Fruit fly (Drosophila melanogaster): ENCODE measurements around the gene f-cup.

The f-cup gene

dm6 chr3R:13676137-13677086, 24.2 kb downstream of the f-cup start, which contains the start of the genes Lkb1 and CG9588 (continued):
- TF ChIP-seq jim (GFP tag; optimal IDR thresholded peaks at IDR 0.05) (peak; percentile 51), Hr78 (GFP tag; optimal IDR thresholded peaks at IDR 0.05) (no peak), ey (GFP tag; optimal IDR thresholded peaks at IDR 0.05) (peak; percentile 77)

dm6 chr3R:13674492-13675033, 26.1 kb downstream of the f-cup start, which contains the start of gene Task6:
TSS of gene Task6 (minus strand) at chr3R:13674542.
- TF ChIP-seq Hr78 (GFP tag; optimal IDR thresholded peaks at IDR 0.05) (no peak), Myc (optimal IDR thresholded peaks at IDR 0.05) (peak; percentile 73), Mio (GFP tag; optimal IDR thresholded peaks at IDR 0.05) (no peak)

dm6 chr3R:13672898-13673297, 27.7 kb downstream of the f-cup start:
- TF ChIP-seq CG32264 (GFP tag; optimal IDR thresholded peaks at IDR 0.05) (no peak), N (GFP tag; optimal IDR thresholded peaks at IDR 0.05) (no peak), Hnf4 (GFP tag; optimal IDR thresholded peaks at IDR 0.05) (no peak), Abd-B (GFP tag; optimal IDR thresholded peaks at IDR 0.05) (no peak), dsf (GFP tag; optimal IDR thresholded peaks at IDR 0.05; ENCODE audit: borderline replicate concordance) (no peak), ey (GFP tag; optimal IDR thresholded peaks at IDR 0.05) (no peak), pan (optimal IDR thresholded peaks at IDR 0.05) (no peak), GATAd (GFP tag; optimal IDR thresholded peaks at IDR 0.05) (no peak), br (GFP tag; optimal IDR thresholded peaks at IDR 0.05) (no peak), lola (GFP tag; optimal IDR thresholded peaks at IDR 0.05) (no peak), Rel (GFP tag; optimal IDR thresholded peaks at IDR 0.05) (no peak), Rel (tag; optimal IDR thresholded peaks at IDR 0.05) (no peak), Hr83 (GFP tag; optimal IDR thresholded peaks at IDR 0.05; ENCODE audit: poor library complexity, severe bottlenecking) (no peak), tai (GFP tag; optimal IDR thresholded peaks at IDR 0.05) (no peak), rgr (GFP tag; optimal IDR thresholded peaks at IDR 0.05) (no peak), sage (GFP tag; optimal IDR thresholded peaks at IDR 0.05) (no peak), Dfd (GFP tag; optimal IDR thresholded peaks at IDR 0.05) (no peak)

dm6 chr3R:13665992-13666391, 34.6 kb downstream of the f-cup start:
- TF ChIP-seq Jra (GFP tag; optimal IDR thresholded peaks at IDR 0.05) (no peak), HLH106 (tag; optimal IDR thresholded peaks at IDR 0.05) (no peak), woc (GFP tag; optimal IDR thresholded peaks at IDR 0.05) (no peak), Vsx2 (GFP tag; optimal IDR thresholded peaks at IDR 0.05; ENCODE audit: partially characterized antibody) (no peak), sage (GFP tag; optimal IDR thresholded peaks at IDR 0.05) (no peak), ey (GFP tag; optimal IDR thresholded peaks at IDR 0.05) (no peak), psq (GFP tag; optimal IDR thresholded peaks at IDR 0.05) (no peak), Myc (optimal IDR thresholded peaks at IDR 0.05) (no peak), Sp1 (GFP tag; optimal IDR thresholded peaks at IDR 0.05) (no peak), lola (GFP tag; optimal IDR thresholded peaks at IDR 0.05) (no peak), foxo (GFP tag; optimal IDR thresholded peaks at IDR 0.05) (no peak), dsf (GFP tag; optimal IDR thresholded peaks at IDR 0.05; ENCODE audit: borderline replicate concordance) (no peak), Hr83 (GFP tag; optimal IDR thresholded peaks at IDR 0.05; ENCODE audit: poor library complexity, severe bottlenecking) (no peak), Abd-B (GFP tag; optimal IDR thresholded peaks at IDR 0.05) (no peak), Dfd (GFP tag; optimal IDR thresholded peaks at IDR 0.05) (no peak), fru (GFP tag; optimal IDR thresholded peaks at IDR 0.05) (no peak), brk (GFP tag; optimal IDR thresholded peaks at IDR 0.05) (no peak), OdsH (GFP tag; optimal IDR thresholded peaks at IDR 0.05) (no peak), dmrt93B (GFP tag; optimal IDR thresholded peaks at IDR 0.05) (no peak)

- TF ChIP-seq h (GFP tag; optimal IDR thresholded peaks at IDR 0.05) = no peak
These were observed 38.5 kb downstream of the f-cup start for dm6 chr3R:13662149-13662548.

Data from whole organism, wandering third instar larva.